Worm (Caenorhabditis elegans): ENCODE results near the gene str-83.

ce11 chrV:4018591-4018990, 41.5 kb downstream of the str-83 start:
- TF ChIP-seq unc-62 (GFP tag; optimal IDR thresholded peaks at IDR 0.05), result no peak
- no peak for TF ChIP-seq him-1 (tag; optimal IDR thresholded peaks at IDR 0.05)
- no peak for TF ChIP-seq let-607 (tag; optimal IDR thresholded peaks at IDR 0.05)
- no peak for TF ChIP-seq mes-4 (tag; optimal IDR thresholded peaks at IDR 0.05)
- TF ChIP-seq T26A5.8 (tag; optimal IDR thresholded peaks at IDR 0.05), result no peak
- no peak for TF ChIP-seq ztf-3 (GFP tag; optimal IDR thresholded peaks at IDR 0.05)
- TF ChIP-seq hsf-1 (GFP tag; IDR thresholded peaks at IDR 0.05), result no peak
- no peak for TF ChIP-seq F37B4.10 (GFP tag; IDR thresholded peaks at IDR 0.05)
